Fruit fly (Drosophila melanogaster): ENCODE measurements around the gene SuUR.

SuUR gene

dm6 chr3L:11117733-11118132, 52.9 kb downstream of the SuUR start:
- TF ChIP-seq CG11294 (GFP tag; IDR thresholded peaks at IDR 0.05) (no peak), CG11902 (GFP tag; optimal IDR thresholded peaks at IDR 0.05) (no peak), CG4318 (GFP tag; optimal IDR thresholded peaks at IDR 0.05) (no peak), Lpt (GFP tag; optimal IDR thresholded peaks at IDR 0.05) (no peak)

Data from whole organism, prepupa.